Fruit fly (Drosophila melanogaster): ENCODE measurements around the gene CG18666.

Gene CG18666

dm6 chr2L:10987370-10987853, 47.2 kb upstream of the CG18666 start, which contains the start of the genes piwi and CG12253 (continued):
- no peak for TF ChIP-seq HmgD (GFP tag; optimal IDR thresholded peaks at IDR 0.05)
- TF ChIP-seq CG7357 (GFP tag; IDR thresholded peaks at IDR 0.05): no peak
- TF ChIP-seq Fer1 (GFP tag; optimal IDR thresholded peaks at IDR 0.05): peak; percentile 20
- TF ChIP-seq ara (GFP tag; IDR thresholded peaks at IDR 0.05): no peak
- no peak for TF ChIP-seq CG33213 (GFP tag; optimal IDR thresholded peaks at IDR 0.05)
- TF ChIP-seq eyg (GFP tag; optimal IDR thresholded peaks at IDR 0.05): no peak
- TF ChIP-seq pum (GFP tag; optimal IDR thresholded peaks at IDR 0.05): peak; percentile 28
- TF ChIP-seq gt (GFP tag; IDR thresholded peaks at IDR 0.05): no peak
- no peak for TF ChIP-seq CG34376 (GFP tag; optimal IDR thresholded peaks at IDR 0.05)
- no peak for TF ChIP-seq corto (GFP tag; optimal IDR thresholded peaks at IDR 0.05)
- no peak for TF ChIP-seq cwo (GFP tag; optimal IDR thresholded peaks at IDR 0.05)
- no peak for TF ChIP-seq CG7372 (GFP tag; IDR thresholded peaks at IDR 0.05)
- peak; percentile 74 for TF ChIP-seq az2 (GFP tag; optimal IDR thresholded peaks at IDR 0.05)
- TF ChIP-seq bab2 (GFP tag; optimal IDR thresholded peaks at IDR 0.05): peak; percentile 50
- TF ChIP-seq al (GFP tag; IDR thresholded peaks at IDR 0.05): peak; percentile 65; the same call in 1 of the 2 replicates
- TF ChIP-seq CG3163 (GFP tag; optimal IDR thresholded peaks at IDR 0.05): no peak
- peak; percentile 89 for TF ChIP-seq CG8924 (tag; optimal IDR thresholded peaks at IDR 0.05)
- TF ChIP-seq schlank (tag; optimal IDR thresholded peaks at IDR 0.05): peak; percentile 7
- TF ChIP-seq tap (tag; optimal IDR thresholded peaks at IDR 0.05): no peak
- peak; percentile 31 to 63 for TF ChIP-seq chif (GFP tag; optimal IDR thresholded peaks at IDR 0.05)
- TF ChIP-seq Jarid2 (GFP tag; optimal IDR thresholded peaks at IDR 0.05): no peak
- no peak for TF ChIP-seq Elba2 (GFP tag; optimal IDR thresholded peaks at IDR 0.05)
- TF ChIP-seq run (tag; optimal IDR thresholded peaks at IDR 0.05): no peak
- no peak for TF ChIP-seq Opbp (GFP tag; IDR thresholded peaks at IDR 0.05; ENCODE audit: partially characterized antibody)
- TF ChIP-seq NK7.1 (GFP tag; optimal IDR thresholded peaks at IDR 0.05): no peak
- no peak for TF ChIP-seq CG6683 (GFP tag; optimal IDR thresholded peaks at IDR 0.05)
- peak; percentile 8 for TF ChIP-seq CG10462 (GFP tag; optimal IDR thresholded peaks at IDR 0.05)
- TF ChIP-seq oc (tag; optimal IDR thresholded peaks at IDR 0.05): no peak
- TF ChIP-seq esg (GFP tag; conservative IDR thresholded peaks at IDR 0.05): peak; percentile 75
- no peak for TF ChIP-seq HLHmδ (GFP tag; optimal IDR thresholded peaks at IDR 0.05)
- TF ChIP-seq gfzf (GFP tag; optimal IDR thresholded peaks at IDR 0.05): peak; percentile 69
- no peak for TF ChIP-seq Doc3 (GFP tag; IDR thresholded peaks at IDR 0.05; ENCODE audit: partially characterized antibody)
- no peak for TF ChIP-seq Dek (tag; optimal IDR thresholded peaks at IDR 0.05)
- peak; percentile 76 for TF ChIP-seq CG2120 (GFP tag; optimal IDR thresholded peaks at IDR 0.05)
- peak; percentile 25 for TF ChIP-seq CG9609 (GFP tag; optimal IDR thresholded peaks at IDR 0.05)
- no peak for TF ChIP-seq Sin3A (optimal IDR thresholded peaks at IDR 0.05)
- TF ChIP-seq Atf-2 (GFP tag; optimal IDR thresholded peaks at IDR 0.05): peak; percentile 1
- TF ChIP-seq Hr3 (GFP tag; optimal IDR thresholded peaks at IDR 0.05): peak; percentile 84
- TF ChIP-seq ham (GFP tag; IDR thresholded peaks at IDR 0.05): no peak
- peak; percentile 89 for TF ChIP-seq unpg (GFP tag; optimal IDR thresholded peaks at IDR 0.05)
- peak; percentile 80 for TF ChIP-seq phol (tag; optimal IDR thresholded peaks at IDR 0.05)
- TF ChIP-seq MBD-R2 (GFP tag; IDR thresholded peaks at IDR 0.05): peak; percentile 49
- no peak for TF ChIP-seq nau (GFP tag; optimal IDR thresholded peaks at IDR 0.05)
- no peak for TF ChIP-seq CG2678 (tag; optimal IDR thresholded peaks at IDR 0.05)
- no peak for TF ChIP-seq Dll (GFP tag; IDR thresholded peaks at IDR 0.05; ENCODE audit: partially characterized antibody)
- no peak for TF ChIP-seq CG34224 (GFP tag; IDR thresholded peaks at IDR 0.05; ENCODE audit: partially characterized antibody)
- TF ChIP-seq CG7556 (GFP tag; optimal IDR thresholded peaks at IDR 0.05): no peak
- no peak for TF ChIP-seq caup (GFP tag; optimal IDR thresholded peaks at IDR 0.05; ENCODE audit: severe bottlenecking)
- no peak for TF ChIP-seq CG4328 (GFP tag; optimal IDR thresholded peaks at IDR 0.05)
- no peak for TF ChIP-seq tll (GFP tag; optimal IDR thresholded peaks at IDR 0.05)

Measured in whole organism, embryonic.